Fruit fly (Drosophila melanogaster) whole organism, embryonic: Measurements from ENCODE around the gene CG8206.

ENCODE experiments used
- Asciz ChIP-seq: fragments of 200-800 bp; sonication (Bioruptor generic); optimal IDR thresholded peaks from 2 replicates; lab custom pipeline; 2017; ENCODE audit warnings: missing biosample characterization, mild to moderate bottlenecking, missing genetic modification characterization, missing genetic modification reagents
- Atf3 ChIP-seq: fragments of 200-800 bp; sonication (Bioruptor generic); optimal IDR thresholded peaks from 3 replicates; lab custom pipeline; 2016; ENCODE audit warnings: missing biosample characterization, missing genetic modification characterization
- Atf6 ChIP-seq: fragments of 200-800 bp; sonication (Bioruptor generic); IDR thresholded peaks from 2 replicates; pipeline ENCODE4 v1.3.6; 2022; ENCODE audit warnings: missing biosample characterization, missing genetic modification characterization
- CG10147 ChIP-seq: fragments of 200-800 bp; sonication (Bioruptor generic); optimal IDR thresholded peaks from 2 replicates; lab custom pipeline; 2019; ENCODE audit warnings: missing biosample characterization, mild to moderate bottlenecking, missing genetic modification characterization, moderate library complexity
- CG10543 ChIP-seq: fragments of 200-800 bp; sonication (Bioruptor generic); optimal IDR thresholded peaks from 3 replicates; lab custom pipeline; 2017; ENCODE audit warnings: missing biosample characterization, mild to moderate bottlenecking, missing genetic modification characterization, moderate library complexity
- CG10565 ChIP-seq: fragments of 200-800 bp; sonication (Bioruptor generic); optimal IDR thresholded peaks from 3 replicates; lab custom pipeline; 2016; ENCODE audit warnings: missing biosample characterization, mild to moderate bottlenecking, missing genetic modification characterization
- CG11456 ChIP-seq: fragments of 200-800 bp; sonication (Bioruptor generic); IDR thresholded peaks from 3 replicates; pipeline ENCODE4 v1.3.6; 2022; ENCODE audit warnings: missing biosample characterization, missing genetic modification characterization
- CG13894 ChIP-seq: fragments of 200-800 bp; sonication (Bioruptor generic); optimal IDR thresholded peaks from 3 replicates; lab custom pipeline; 2018; ENCODE audit warnings: missing biosample characterization, mild to moderate bottlenecking, missing genetic modification characterization, moderate library complexity
- CG14667 ChIP-seq: fragments of 200-800 bp; sonication (Bioruptor generic); IDR thresholded peaks from 2 replicates; pipeline ENCODE4 v1.3.6; 2022; ENCODE audit warnings: missing biosample characterization, missing genetic modification characterization
- CG14710 ChIP-seq: fragments of 200-800 bp; sonication (Bioruptor generic); optimal IDR thresholded peaks from 3 replicates; lab custom pipeline; 2019; ENCODE audit warnings: missing biosample characterization, mild to moderate bottlenecking, missing genetic modification characterization, moderate library complexity
- CG15601 ChIP-seq: fragments of 200-800 bp; sonication (Bioruptor generic); optimal IDR thresholded peaks from 3 replicates; lab custom pipeline; 2019; ENCODE audit warnings: missing biosample characterization, mild to moderate bottlenecking, missing genetic modification characterization, moderate library complexity
- CG18011 ChIP-seq: fragments of 200-800 bp; sonication (Bioruptor generic); optimal IDR thresholded peaks from 2 replicates; lab custom pipeline; 2017; ENCODE audit warnings: missing biosample characterization, missing genetic modification characterization, mild to moderate bottlenecking, moderate library complexity, missing genotype
- CG2889 ChIP-seq: fragments of 200-800 bp; sonication (Bioruptor generic); IDR thresholded peaks from 3 replicates; pipeline ENCODE4 v1.3.6; 2022; ENCODE audit warnings: missing biosample characterization, missing genetic modification characterization
- CG30403 ChIP-seq: fragments of 200-800 bp; sonication (Bioruptor generic); optimal IDR thresholded peaks from 3 replicates; lab custom pipeline; 2016; ENCODE audit warnings: missing biosample characterization, missing genetic modification characterization
- CG34422 ChIP-seq: fragments of 200-800 bp; sonication (Bioruptor generic); IDR thresholded peaks from 3 replicates; pipeline ENCODE4 v1.3.6; 2022; ENCODE audit warnings: missing biosample characterization, missing genetic modification characterization
- CG5245 ChIP-seq: fragments of 200-800 bp; sonication (Bioruptor generic); optimal IDR thresholded peaks from 3 replicates; lab custom pipeline; 2016; ENCODE audit warnings: missing biosample characterization, missing genetic modification characterization
- CG6854 ChIP-seq: fragments of 200-800 bp; sonication (Bioruptor generic); optimal IDR thresholded peaks from 3 replicates; lab custom pipeline; 2017; ENCODE audit warnings: missing biosample characterization, mild to moderate bottlenecking, missing genetic modification characterization
- CG7745 ChIP-seq: fragments of 200-800 bp; sonication (Bioruptor generic); optimal IDR thresholded peaks from 2 replicates; lab custom pipeline; 2018; ENCODE audit warnings: missing biosample characterization, mild to moderate bottlenecking, missing genetic modification characterization, moderate library complexity
- CG7987 ChIP-seq: fragments of 200-800 bp; sonication (Bioruptor generic); optimal IDR thresholded peaks from 2 replicates; lab custom pipeline; 2018; ENCODE audit warnings: missing biosample characterization, mild to moderate bottlenecking, missing genetic modification characterization, moderate library complexity
- CG8359 ChIP-seq: fragments of 200-800 bp; sonication (Bioruptor generic); optimal IDR thresholded peaks from 2 replicates; lab custom pipeline; 2017; ENCODE audit warnings: missing biosample characterization, mild to moderate bottlenecking, missing genetic modification characterization, borderline replicate concordance
- Dip3 ChIP-seq: fragments of 200-800 bp; sonication (Bioruptor generic); optimal IDR thresholded peaks from 3 replicates; lab custom pipeline; 2016; ENCODE audit warnings: missing biosample characterization, missing genetic modification characterization
- H2.0 ChIP-seq: fragments of 200-800 bp; sonication (Bioruptor generic); IDR thresholded peaks from 2 replicates; pipeline ENCODE4 v1.3.6; 2022; ENCODE audit warnings: missing biosample characterization, missing genetic modification characterization
- Hmx ChIP-seq: fragments of 200-800 bp; sonication (Bioruptor generic); optimal IDR thresholded peaks from 2 replicates; lab custom pipeline; 2016; ENCODE audit warnings: missing biosample characterization, missing genetic modification characterization
- Kr ChIP-seq: fragments of 200-800 bp; sonication (Bioruptor generic); optimal IDR thresholded peaks from 2 replicates; lab custom pipeline; 2017; ENCODE audit warnings: missing biosample characterization, mild to moderate bottlenecking, missing genetic modification characterization
- TFAM ChIP-seq: fragments of 200-800 bp; sonication (Bioruptor generic); optimal IDR thresholded peaks from 2 replicates; lab custom pipeline; 2017; ENCODE audit warnings: missing biosample characterization, missing genetic modification characterization, inconsistent platforms
- Usf ChIP-seq: fragments of 200-800 bp; sonication (Bioruptor generic); optimal IDR thresholded peaks from 2 replicates; lab custom pipeline; 2017; ENCODE audit warnings: missing genotype, missing biosample characterization, missing genetic modification characterization
- Vsx1 ChIP-seq: fragments of 200-800 bp; sonication (Bioruptor generic); optimal IDR thresholded peaks from 2 replicates; lab custom pipeline; 2017; ENCODE audit warnings: missing biosample characterization, mild to moderate bottlenecking, missing genetic modification characterization, missing genetic modification reagents
- Xrp1 ChIP-seq: fragments of 200-800 bp; sonication (Bioruptor generic); IDR thresholded peaks from 2 replicates; pipeline ENCODE4 v1.3.6; 2022; ENCODE audit warnings: missing biosample characterization, missing genetic modification characterization
- ase ChIP-seq: fragments of 200-800 bp; sonication (Bioruptor generic); IDR thresholded peaks from 3 replicates; pipeline ENCODE4 v1.3.6; 2022; ENCODE audit warnings: missing biosample characterization, missing genetic modification characterization
- cwo ChIP-seq: fragments of 200-800 bp; sonication (Bioruptor generic); optimal IDR thresholded peaks from 3 replicates; lab custom pipeline; 2017; ENCODE audit warnings: missing biosample characterization, missing genetic modification characterization, mild to moderate bottlenecking, moderate library complexity, missing genetic modification reagents
- ems ChIP-seq: fragments of 200-800 bp; sonication (Bioruptor generic); optimal IDR thresholded peaks from 3 replicates; lab custom pipeline; 2016; ENCODE audit warnings: missing biosample characterization, missing genetic modification characterization
- gcm2 ChIP-seq: fragments of 200-800 bp; sonication (Bioruptor generic); optimal IDR thresholded peaks from 2 replicates; lab custom pipeline; 2016; ENCODE audit warnings: missing biosample characterization, missing genetic modification characterization
- odd ChIP-seq: fragments of 200-800 bp; sonication (Bioruptor generic); optimal IDR thresholded peaks from 2 replicates; lab custom pipeline; 2017; ENCODE audit warnings: missing biosample characterization, mild to moderate bottlenecking, missing genetic modification characterization
- pho ChIP-seq: fragments of 200-800 bp; sonication (Bioruptor generic); optimal IDR thresholded peaks from 2 replicates; lab custom pipeline; 2016; ENCODE audit warnings: missing biosample characterization, missing genetic modification characterization
- pita ChIP-seq: fragments of 200-800 bp; sonication (Bioruptor generic); optimal IDR thresholded peaks from 2 replicates; lab custom pipeline; 2017; ENCODE audit warnings: missing biosample characterization, mild to moderate bottlenecking, missing genetic modification characterization
- prd ChIP-seq, 3 experiments: fragments of >200 bp in 2 of 3; fragments of 200-800 bp in 1 of 3; sonication (Bioruptor generic) in 1 of 3; optimal IDR thresholded peaks in 2 of 3; IDR thresholded peaks in 1 of 3; 2 replicates in 2 of 3; 3 replicates in 1 of 3; pipeline versions ENCODE4 v1.3.6 to Lab custom; 2017 to 2022; ENCODE audit warnings: missing biosample characterization in 1 of 3, missing genetic modification characterization in 1 of 3
- pzg ChIP-seq: fragments of 200-800 bp; sonication (Bioruptor generic); optimal IDR thresholded peaks from 3 replicates; lab custom pipeline; 2018; ENCODE audit warnings: missing biosample characterization, mild to moderate bottlenecking, missing genetic modification characterization, moderate library complexity
- sens ChIP-seq: fragments of 200-800 bp; sonication (Bioruptor generic); peaks from one replicate; lab custom pipeline; 2016; ENCODE audit warnings: missing biosample characterization, missing genetic modification characterization
- seq ChIP-seq: fragments of 200-800 bp; sonication (Bioruptor generic); IDR thresholded peaks from 2 replicates; pipeline ENCODE4 v1.3.6; 2022; ENCODE audit warnings: missing biosample characterization, missing genetic modification characterization
- sob ChIP-seq: fragments of 200-800 bp; sonication (Bioruptor generic); IDR thresholded peaks from 2 replicates; pipeline ENCODE4 v1.3.6; 2022; ENCODE audit warnings: missing biosample characterization, missing genetic modification characterization
- sr ChIP-seq: fragments of 200-800 bp; sonication (Bioruptor generic); IDR thresholded peaks from 3 replicates; pipeline ENCODE4 v1.3.6; 2022; ENCODE audit warnings: missing biosample characterization, missing genetic modification characterization
- sug ChIP-seq: fragments of 200-800 bp; optimal IDR thresholded peaks from 2 replicates; lab custom pipeline; 2019; ENCODE audit warnings: missing biosample characterization, mild to moderate bottlenecking, missing genetic modification characterization, moderate library complexity
- tll ChIP-seq, 2 experiments: fragments of 200-800 bp in 1 of 2; fragments of >200 bp in 1 of 2; sonication (Bioruptor generic) in 1 of 2; optimal IDR thresholded peaks; 2 replicates each; lab custom pipeline; 2017 to 2019; ENCODE audit warnings: missing biosample characterization in 2 of 2, missing genetic modification characterization in 2 of 2, mild to moderate bottlenecking in 1 of 2, moderate library complexity in 1 of 2
- tx ChIP-seq: fragments of 200-800 bp; sonication (Bioruptor generic); optimal IDR thresholded peaks from 2 replicates; lab custom pipeline; 2016; ENCODE audit warnings: missing biosample characterization, missing genetic modification characterization
- unc-4 ChIP-seq: fragments of 200-800 bp; sonication (Bioruptor generic); IDR thresholded peaks from 2 replicates; pipeline ENCODE4 v1.3.6; 2022; ENCODE audit warnings: missing biosample characterization, missing genetic modification characterization; ENCODE audit not compliant: partially characterized antibody
- vnd ChIP-seq: fragments of 200-800 bp; sonication (Bioruptor generic); IDR thresholded peaks from 3 replicates; pipeline ENCODE4 v1.3.6; 2022; ENCODE audit warnings: missing biosample characterization, missing genetic modification characterization; ENCODE audit not compliant: partially characterized antibody
- z ChIP-seq: fragments of 200-800 bp; sonication (Bioruptor generic); IDR thresholded peaks from 3 replicates; pipeline ENCODE4 v1.3.6; 2022; ENCODE audit warnings: missing biosample characterization, missing genetic modification characterization
- zf30C ChIP-seq: fragments of 200-800 bp; sonication (Bioruptor generic); optimal IDR thresholded peaks from 3 replicates; lab custom pipeline; 2018; ENCODE audit warnings: missing biosample characterization, mild to moderate bottlenecking, missing genetic modification characterization
- zfh1 ChIP-seq: fragments of 200-800 bp; sonication (Bioruptor generic); IDR thresholded peaks from 3 replicates; pipeline ENCODE4 v1.3.6; 2022; ENCODE audit warnings: missing biosample characterization, missing genetic modification characterization

CG8206 gene

DNA sequence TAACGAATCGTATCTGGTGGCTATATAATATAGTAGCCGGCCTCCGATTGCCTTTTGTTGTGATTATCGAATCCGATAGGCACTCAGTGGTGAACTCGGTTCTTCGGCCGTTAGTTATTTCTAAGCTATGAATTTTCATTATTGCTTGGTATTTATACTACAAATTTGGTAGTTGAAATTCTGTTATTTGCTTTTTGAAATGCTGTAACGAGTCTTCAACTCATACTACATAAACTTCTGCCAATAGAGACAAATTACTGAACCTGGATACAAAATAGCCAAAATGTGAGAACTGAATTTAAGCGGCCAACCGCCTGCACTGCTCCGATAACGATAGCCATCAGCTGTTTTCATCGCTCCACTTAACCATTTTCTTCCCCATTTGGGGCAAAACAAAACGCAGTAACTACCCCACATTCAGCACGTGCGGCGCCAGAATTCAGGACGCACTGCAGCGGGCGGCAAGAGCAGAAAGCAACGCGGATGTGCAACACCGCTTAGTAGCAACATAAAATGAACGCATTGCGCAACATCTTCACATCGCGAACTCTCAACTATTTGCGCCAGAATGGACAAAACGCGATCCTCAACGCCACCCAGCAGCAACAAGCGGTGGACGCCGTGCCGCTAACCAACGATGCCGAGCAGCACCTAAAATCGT, at the start of gene CG8206, which contains the start of gene CG11679 (continued):
- TF ChIP-seq Dip3 (GFP tag; lab: Kevin White, UChicago) (peak; percentile 38), CG6854 (no peak), Hmx (GFP tag; lab: Kevin White, UChicago) (no peak), zfh1 (0 out of 3 replicates have a peak, but pooled peaks have one; percentile 42), Atf6 (GFP tag; lab: Robert Waterston, UW) (no peak), z (no peak), CG10543 (peak; percentile 34), Xrp1 (GFP tag; lab: Robert Waterston, UW) (peak; percentile 41; the same call in 1 of the 2 replicates), CG10147 (peak; percentile 13), CG34422 (GFP tag; lab: Robert Waterston, UW) (peak; percentile 55; the same call in 1 of the 3 replicates), sob (peak; percentile 24; the same call in 1 of the 2 replicates), CG8359 (no peak), Kr (no peak), CG13894 (tag; lab: Kevin White, UChicago) (peak; percentile 6), Vsx1 (GFP tag; lab: Kevin White, UChicago) (no peak), unc-4 (GFP tag; lab: Robert Waterston, UW) (0 out of 2 replicates have a peak, but pooled peaks have one; percentile 48), seq (no peak), H2.0 (GFP tag; lab: Robert Waterston, UW) (no peak), cwo (GFP tag; lab: Kevin White, UChicago) (peak; percentile 25), zf30C (GFP tag; lab: Kevin White, UChicago) (no peak), CG11456 (GFP tag; lab: Robert Waterston, UW) (no peak), sens (GFP tag; lab: Kevin White, UChicago) (peak; percentile 78), gcm2 (GFP tag; lab: Kevin White, UChicago) (no peak), Asciz (GFP tag; lab: Kevin White, UChicago) (no peak), CG7987 (GFP tag; lab: Kevin White, UChicago) (no peak), CG2889 (GFP tag; lab: Robert Waterston, UW) (no peak), Usf (no peak), pzg (GFP tag; lab: Kevin White, UChicago) (peak; percentile 54), tx (peak; percentile 41), tll (GFP tag; optimal IDR thresholded peaks at IDR 0.05; lab: Kevin White, UChicago) (peak in 1 of 2 experiments; percentile 36), Atf3 (GFP tag; lab: Kevin White, UChicago) (no peak), sug (peak; percentile 71), CG7745 (tag; lab: Kevin White, UChicago) (no peak), CG14710 (tag; lab: Kevin White, UChicago) (peak; percentile 46), CG15601 (tag; lab: Kevin White, UChicago) (no peak), odd (GFP tag; lab: Kevin White, UChicago) (no peak), ems (GFP tag; lab: Kevin White, UChicago) (no peak), TFAM (GFP tag; lab: Kevin White, UChicago) (no peak), pita (GFP tag; lab: Kevin White, UChicago) (no peak), ase (GFP tag; lab: Robert Waterston, UW) (no peak), sr (GFP tag; lab: Robert Waterston, UW) (no peak), CG30403 (GFP tag; lab: Kevin White, UChicago) (peak; percentile 53), CG18011 (GFP tag; lab: Kevin White, UChicago) (no peak), CG5245 (GFP tag; lab: Kevin White, UChicago) (no peak), prd (optimal IDR thresholded peaks at IDR 0.05; lab: Kevin White, UChicago) (no peak), prd (GFP tag; IDR thresholded peaks at IDR 0.05; lab: Robert Waterston, UW) (peak; percentile 47; the same call in 1 of the 3 replicates), pho (peak; percentile 18), CG14667 (no peak), vnd (GFP tag; lab: Robert Waterston, UW) (0 out of 3 replicates have a peak, but pooled peaks have one; percentile 47), CG10565 (no peak)
